Fruit fly (Drosophila melanogaster) S2 (cell line): ENCODE measurements around the gene mRpS24.

Experiments
- CG8478 ChIP-seq: fragments of >200 bp; optimal IDR thresholded peaks from 2 replicates; lab custom pipeline; 2018
- CTCF ChIP-seq, 2 experiments: fragments of >200 bp; optimal IDR thresholded peaks; 2 replicates each; lab custom pipeline; 2018

Gene mRpS24

dm6 chr3R:24130080-24130479 is 33.3 kb downstream of the mRpS24 start, which contains the start of the genes GatB and Tsc1:
TSS of gene GatB (minus strand) at chr3R:24130255.
TSS of gene Tsc1 (plus strand) at chr3R:24130307.
- no peak for TF ChIP-seq CG8478 (lab: Kevin White, UChicago)
- TF ChIP-seq CTCF (optimal IDR thresholded peaks at IDR 0.05; lab: Kevin White, UChicago) = peak in 1 of 2 experiments; percentile 12

dm6 chr3R:24122369-24122768 is 41.0 kb downstream of the mRpS24 start:
- TF ChIP-seq CG8478 (lab: Kevin White, UChicago) (no peak), CTCF (optimal IDR thresholded peaks at IDR 0.05; lab: Kevin White, UChicago) (no peak)

dm6 chr3R:24121669-24122068 is 41.7 kb downstream of the mRpS24 start:
- TF ChIP-seq CTCF (optimal IDR thresholded peaks at IDR 0.05; lab: Kevin White, UChicago) (no peak), CG8478 (lab: Kevin White, UChicago) (no peak)

- no peak for TF ChIP-seq CG8478 (lab: Kevin White, UChicago)
- no peak for TF ChIP-seq CTCF (optimal IDR thresholded peaks at IDR 0.05; lab: Kevin White, UChicago)
Observed at dm6 chr3R:24116972-24117371, 46.4 kb downstream of the mRpS24 start.

- TF ChIP-seq CG8478 (lab: Kevin White, UChicago) (no peak), CTCF (optimal IDR thresholded peaks at IDR 0.05; lab: Kevin White, UChicago) (no peak)
Observed at dm6 chr3R:24116180-24116579, 47.2 kb downstream of the mRpS24 start, which contains the start of gene CG13607. TSS of gene CG13607 (minus strand) at chr3R:24116322.

- TF ChIP-seq CTCF (optimal IDR thresholded peaks at IDR 0.05; lab: Kevin White, UChicago) (no peak), CG8478 (lab: Kevin White, UChicago) (no peak)
Observed at dm6 chr3R:24113070-24113385, 50.3 kb downstream of the mRpS24 start, which contains the start of gene Root. TSS of gene Root (plus strand) at chr3R:24113286.
